2 fruit fly cellular contexts compared by ENCODE assay signal in the genomic region with DNA sequence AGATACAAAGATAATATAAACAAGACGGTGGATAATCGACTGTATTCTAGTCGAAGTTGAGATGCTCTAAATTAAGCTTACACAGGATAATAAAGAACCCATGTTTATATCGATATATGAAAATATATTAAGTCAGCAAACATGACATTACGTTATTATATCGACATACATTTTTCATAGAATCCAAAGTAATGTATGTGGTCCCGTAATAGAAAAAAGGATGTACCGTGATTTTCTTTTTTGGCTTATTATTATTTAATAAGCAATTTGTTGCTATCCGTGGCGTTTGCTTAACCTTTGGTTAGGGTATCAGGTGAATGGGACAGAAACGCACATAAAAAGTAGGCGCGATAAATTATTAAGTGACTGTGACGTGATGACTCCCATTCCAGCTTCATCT.
TF ChIP-seq lines count a peak whose summit lies in the region.

No protein-coding gene starts in this region.

TF ChIP-seq in whole organism, embryonic, 481 proteins besides CTCF, POLR2A, EP300 and RAD21 (continued from another document):
- TF ChIP-seq fd96Cb (tag; optimal IDR thresholded peaks at IDR 0.05; lab: Kevin White, UChicago) (no peak), CG30403 (GFP tag; optimal IDR thresholded peaks at IDR 0.05; lab: Kevin White, UChicago) (no peak), CG2120 (GFP tag; optimal IDR thresholded peaks at IDR 0.05; lab: Kevin White, UChicago) (peak; percentile 37)

TF ChIP-seq in whole organism, prepupa, 60 proteins besides CTCF, POLR2A, EP300 and RAD21 (continued from another document):
- peak; percentile 52 to 59 for TF ChIP-seq salr (GFP tag; optimal IDR thresholded peaks at IDR 0.05; lab: Kevin White, UChicago)
- peak; percentile 52 for TF ChIP-seq CG7368 (GFP tag; optimal IDR thresholded peaks at IDR 0.05; lab: Kevin White, UChicago)
- TF ChIP-seq CG8119 (GFP tag; IDR thresholded peaks at IDR 0.05; lab: Robert Waterston, UW), result peak; percentile 57
- peak; percentile 57 for TF ChIP-seq CG34406 (GFP tag; optimal IDR thresholded peaks at IDR 0.05; lab: Kevin White, UChicago)
- peak; percentile 83 for TF ChIP-seq fd59A (GFP tag; optimal IDR thresholded peaks at IDR 0.05; lab: Kevin White, UChicago)
- peak; percentile 2 for TF ChIP-seq CG31627 (GFP tag; optimal IDR thresholded peaks at IDR 0.05; lab: Kevin White, UChicago)
- TF ChIP-seq spab (GFP tag; optimal IDR thresholded peaks at IDR 0.05; lab: Kevin White, UChicago), result peak; percentile 77
- peak; percentile 44 for TF ChIP-seq Met (GFP tag; optimal IDR thresholded peaks at IDR 0.05; lab: Kevin White, UChicago)
- TF ChIP-seq CG3032 (tag; optimal IDR thresholded peaks at IDR 0.05; lab: Kevin White, UChicago), result peak; percentile 86
- peak; percentile 35; the same call in 1 of the 3 replicates for TF ChIP-seq eg (GFP tag; IDR thresholded peaks at IDR 0.05; lab: Robert Waterston, UW)
- TF ChIP-seq acj6 (GFP tag; optimal IDR thresholded peaks at IDR 0.05; lab: Kevin White, UChicago), result peak; percentile 69
- TF ChIP-seq CG6792 (GFP tag; optimal IDR thresholded peaks at IDR 0.05; lab: Kevin White, UChicago), result peak; percentile 55
- TF ChIP-seq CG8319 (GFP tag; optimal IDR thresholded peaks at IDR 0.05; lab: Kevin White, UChicago), result peak; percentile 34
- peak; percentile 62 for TF ChIP-seq CG11762 (GFP tag; optimal IDR thresholded peaks at IDR 0.05; lab: Kevin White, UChicago; ENCODE audit: insufficient read depth)
- peak; percentile 35 for TF ChIP-seq Smox (GFP tag; optimal IDR thresholded peaks at IDR 0.05; lab: Kevin White, UChicago)
- peak; percentile 34; the same call in 1 of the 3 replicates for TF ChIP-seq CG6163 (GFP tag; IDR thresholded peaks at IDR 0.05; lab: Robert Waterston, UW)
- no peak for TF ChIP-seq CG6854 (GFP tag; optimal IDR thresholded peaks at IDR 0.05; lab: Kevin White, UChicago)
- TF ChIP-seq CG10669 (GFP tag; optimal IDR thresholded peaks at IDR 0.05; lab: Kevin White, UChicago), result peak; percentile 84
- peak; percentile 67 for TF ChIP-seq pdm3 (GFP tag; optimal IDR thresholded peaks at IDR 0.05; lab: Kevin White, UChicago)
- TF ChIP-seq Blimp-1 (GFP tag; optimal IDR thresholded peaks at IDR 0.05; lab: Kevin White, UChicago), result no peak
- TF ChIP-seq CG3919 (GFP tag; optimal IDR thresholded peaks at IDR 0.05; lab: Kevin White, UChicago), result peak; percentile 74
- no peak for TF ChIP-seq CG16779 (tag; optimal IDR thresholded peaks at IDR 0.05; lab: Kevin White, UChicago)
- peak; percentile 61 for TF ChIP-seq Sox14 (GFP tag; optimal IDR thresholded peaks at IDR 0.05; lab: Kevin White, UChicago)
- TF ChIP-seq Hr4 (GFP tag; optimal IDR thresholded peaks at IDR 0.05; lab: Kevin White, UChicago), result peak; percentile 62
- peak; percentile 52 for TF ChIP-seq topi (GFP tag; optimal IDR thresholded peaks at IDR 0.05; lab: Kevin White, UChicago)
- peak; percentile 45 for TF ChIP-seq Sox15 (GFP tag; optimal IDR thresholded peaks at IDR 0.05; lab: Kevin White, UChicago)
- peak; percentile 57 for TF ChIP-seq CG8632 (GFP tag; optimal IDR thresholded peaks at IDR 0.05; lab: Kevin White, UChicago)
- TF ChIP-seq Eip93F (GFP tag; optimal IDR thresholded peaks at IDR 0.05; lab: Kevin White, UChicago), result no peak
- peak; percentile 84 for TF ChIP-seq dsx (GFP tag; optimal IDR thresholded peaks at IDR 0.05; lab: Kevin White, UChicago; ENCODE audit: poor library complexity, severe bottlenecking)
- TF ChIP-seq esn (GFP tag; optimal IDR thresholded peaks at IDR 0.05; lab: Kevin White, UChicago), result peak; percentile 46
- TF ChIP-seq CG9139 (GFP tag; optimal IDR thresholded peaks at IDR 0.05; lab: Kevin White, UChicago), result peak; percentile 76
- TF ChIP-seq vri (GFP tag; optimal IDR thresholded peaks at IDR 0.05; lab: Kevin White, UChicago), result no peak
- TF ChIP-seq fkh (GFP tag; optimal IDR thresholded peaks at IDR 0.05; lab: Kevin White, UChicago), result no peak
- TF ChIP-seq CG1621 (tag; optimal IDR thresholded peaks at IDR 0.05; lab: Kevin White, UChicago), result peak; percentile 72
- TF ChIP-seq fd85E (GFP tag; optimal IDR thresholded peaks at IDR 0.05; lab: Kevin White, UChicago), result no peak
- peak; percentile 30 for TF ChIP-seq lz (GFP tag; optimal IDR thresholded peaks at IDR 0.05; lab: Kevin White, UChicago)
- TF ChIP-seq CG15336 (GFP tag; IDR thresholded peaks at IDR 0.05; lab: Robert Waterston, UW), result 0 out of 2 replicates have a peak, but pooled peaks have one; percentile 25
